Worm (Caenorhabditis elegans) whole organism, late embryonic: ENCODE results near the gene srsx-3.

ENCODE experiments used
- C38D4.7 ChIP-seq: fragments of 200-800 bp; sonication (Bioruptor generic); optimal IDR thresholded peaks from 2 replicates; lab custom pipeline; 2018; ENCODE audit warnings: mild to moderate bottlenecking, missing genetic modification characterization, moderate library complexity, missing compliant biosample characterization
- F13H6.1 ChIP-seq: sonication (generic microtip); optimal IDR thresholded peaks from 2 replicates; lab custom pipeline; 2016; ENCODE audit warnings: missing genetic modification characterization, missing compliant biosample characterization
- K02D7.2 ChIP-seq: sonication (generic microtip); optimal IDR thresholded peaks from 2 replicates; lab custom pipeline; 2017; ENCODE audit warnings: mild to moderate bottlenecking, missing genetic modification characterization, missing compliant biosample characterization
- K09A11.1 ChIP-seq: sonication (generic microtip); optimal IDR thresholded peaks from 2 replicates; lab custom pipeline; 2017; ENCODE audit warnings: antibody characterized with exemption, mild to moderate bottlenecking, missing genetic modification characterization, missing compliant biosample characterization; ENCODE audit not compliant: insufficient read depth
- T23F11.4 ChIP-seq: fragments of 200-800 bp; sonication (Bioruptor generic); optimal IDR thresholded peaks from 2 replicates; lab custom pipeline; 2018; ENCODE audit warnings: mild to moderate bottlenecking, missing genetic modification characterization, missing compliant biosample characterization
- Y22D7AL.16 ChIP-seq: sonication (generic microtip); optimal IDR thresholded peaks from 2 replicates; lab custom pipeline; 2016; ENCODE audit warnings: missing genetic modification characterization, missing compliant biosample characterization
- ama-1 ChIP-seq: fragments of 150-350 bp; optimal IDR thresholded peaks from 2 replicates; lab custom pipeline; 2014
- ceh-14 ChIP-seq: sonication (generic microtip); optimal IDR thresholded peaks from 2 replicates; lab custom pipeline; 2016; ENCODE audit warnings: missing genotype, missing genetic modification characterization, missing compliant biosample characterization
- ceh-18 ChIP-seq: sonication (generic microtip); optimal IDR thresholded peaks from 2 replicates; lab custom pipeline; 2016; ENCODE audit warnings: missing genetic modification characterization, missing compliant biosample characterization
- ceh-19 ChIP-seq: fragments of 200-800 bp; sonication (Bioruptor generic); optimal IDR thresholded peaks from 2 replicates; lab custom pipeline; 2018; ENCODE audit warnings: mild to moderate bottlenecking, missing genetic modification characterization, missing compliant biosample characterization
- ceh-22 ChIP-seq: sonication (generic microtip); optimal IDR thresholded peaks from 2 replicates; lab custom pipeline; 2017; ENCODE audit warnings: missing biosample characterization, missing genetic modification characterization
- ceh-24 ChIP-seq: sonication (generic microtip); optimal IDR thresholded peaks from 2 replicates; lab custom pipeline; 2016; ENCODE audit warnings: mild to moderate bottlenecking, missing genetic modification characterization, missing compliant biosample characterization
- ceh-30 ChIP-seq: fragments of 150-350 bp; optimal IDR thresholded peaks from 2 replicates; lab custom pipeline; 2014; ENCODE audit warnings: missing biosample characterization, missing genetic modification characterization
- ceh-31 ChIP-seq: sonication (generic microtip); optimal IDR thresholded peaks from 2 replicates; lab custom pipeline; 2016; ENCODE audit warnings: missing genetic modification characterization, missing compliant biosample characterization
- ceh-45 ChIP-seq: fragments of 200-800 bp; sonication (Bioruptor generic); IDR thresholded peaks from 2 replicates; pipeline ENCODE4 v1.3.6; 2022; ENCODE audit warnings: missing genetic modification reagents, missing genetic modification characterization, missing compliant biosample characterization
- ceh-6 ChIP-seq: fragments of 200-800 bp; sonication (Bioruptor generic); optimal IDR thresholded peaks from 2 replicates; lab custom pipeline; 2018; ENCODE audit warnings: mild to moderate bottlenecking, missing genetic modification characterization, missing compliant biosample characterization
- ceh-9 ChIP-seq: sonication (generic microtip); optimal IDR thresholded peaks from 2 replicates; lab custom pipeline; 2016; ENCODE audit warnings: mild to moderate bottlenecking, missing genetic modification characterization, inconsistent platforms, missing compliant biosample characterization
- che-1 ChIP-seq: sonication (generic microtip); optimal IDR thresholded peaks from 2 replicates; lab custom pipeline; 2016; ENCODE audit warnings: mild to moderate bottlenecking, missing genetic modification characterization, missing compliant biosample characterization
- ets-4 ChIP-seq: sonication (generic microtip); optimal IDR thresholded peaks from 2 replicates; lab custom pipeline; 2016; ENCODE audit warnings: missing genetic modification characterization, missing compliant biosample characterization
- eyg-1 ChIP-seq: sonication (generic microtip); optimal IDR thresholded peaks from 2 replicates; lab custom pipeline; 2016; ENCODE audit warnings: missing genotype, missing genetic modification characterization, missing compliant biosample characterization
- fax-1 ChIP-seq: sonication (generic microtip); optimal IDR thresholded peaks from 2 replicates; lab custom pipeline; 2016; ENCODE audit warnings: missing genotype, missing genetic modification characterization, missing compliant biosample characterization
- fkh-6 ChIP-seq: sonication (generic microtip); optimal IDR thresholded peaks from 2 replicates; lab custom pipeline; 2016; ENCODE audit warnings: missing genetic modification characterization, missing compliant biosample characterization
- gmeb-2 ChIP-seq: sonication (generic microtip); optimal IDR thresholded peaks from 2 replicates; lab custom pipeline; 2016; ENCODE audit warnings: missing genetic modification characterization, inconsistent platforms, missing compliant biosample characterization
- hlh-30 ChIP-seq: sonication (generic microtip); optimal IDR thresholded peaks from 2 replicates; lab custom pipeline; 2017; ENCODE audit warnings: antibody characterized with exemption, missing genetic modification characterization, missing compliant biosample characterization; ENCODE audit not compliant: insufficient read depth
- hlh-8 ChIP-seq: sonication (generic microtip); optimal IDR thresholded peaks from 2 replicates; lab custom pipeline; 2016; ENCODE audit warnings: missing genotype, missing genetic modification characterization, missing compliant biosample characterization
- nhr-11 ChIP-seq: fragments of 150-350 bp; optimal IDR thresholded peaks from 2 replicates; lab custom pipeline; 2014; ENCODE audit warnings: missing biosample characterization, missing genetic modification characterization
- odd-2 ChIP-seq: sonication (generic microtip); optimal IDR thresholded peaks from 2 replicates; lab custom pipeline; 2017; ENCODE audit warnings: antibody characterized with exemption, mild to moderate bottlenecking, missing genetic modification characterization, missing compliant biosample characterization
- pat-9 ChIP-seq: fragments of 200-800 bp; sonication (Bioruptor generic); optimal IDR thresholded peaks from 2 replicates; lab custom pipeline; 2018; ENCODE audit warnings: mild to moderate bottlenecking, missing genetic modification characterization, moderate library complexity, missing compliant biosample characterization
- pha-4 ChIP-seq: fragments of 150-350 bp; optimal IDR thresholded peaks from 2 replicates; lab custom pipeline; 2018; ENCODE audit warnings: missing biosample characterization, missing genetic modification reagents, missing genetic modification characterization
- pqm-1 ChIP-seq: sonication (generic microtip); optimal IDR thresholded peaks from 2 replicates; lab custom pipeline; 2016; ENCODE audit warnings: missing genetic modification characterization, missing compliant biosample characterization
- ref-2 ChIP-seq: sonication (generic microtip); optimal IDR thresholded peaks from 2 replicates; lab custom pipeline; 2016; ENCODE audit warnings: missing genetic modification characterization, missing compliant biosample characterization
- rnt-1 ChIP-seq: sonication (generic microtip); optimal IDR thresholded peaks from 2 replicates; lab custom pipeline; 2016; ENCODE audit warnings: missing genetic modification characterization, missing compliant biosample characterization
- sdc-2 ChIP-seq: sonication (generic microtip); optimal IDR thresholded peaks from 2 replicates; lab custom pipeline; 2016; ENCODE audit warnings: missing genotype, missing genetic modification characterization, missing compliant biosample characterization
- sox-4 ChIP-seq: sonication (generic microtip); optimal IDR thresholded peaks from 2 replicates; lab custom pipeline; 2017; ENCODE audit warnings: mild to moderate bottlenecking, missing genetic modification characterization, inconsistent platforms, missing compliant biosample characterization
- syd-9 ChIP-seq: sonication (generic microtip); optimal IDR thresholded peaks from 2 replicates; lab custom pipeline; 2016; ENCODE audit warnings: mild to moderate bottlenecking, missing genetic modification characterization, moderate library complexity, missing compliant biosample characterization
- tbx-2 ChIP-seq: sonication (generic microtip); optimal IDR thresholded peaks from 2 replicates; lab custom pipeline; 2016; ENCODE audit warnings: missing genetic modification characterization, missing compliant biosample characterization
- unc-55 ChIP-seq: sonication (generic microtip); optimal IDR thresholded peaks from 2 replicates; lab custom pipeline; 2017; ENCODE audit warnings: missing biosample characterization, missing genetic modification reagents, missing genetic modification characterization
- unc-86 ChIP-seq: sonication (generic microtip); optimal IDR thresholded peaks from 2 replicates; lab custom pipeline; 2016; ENCODE audit warnings: missing genetic modification characterization, missing compliant biosample characterization
- ztf-16 ChIP-seq: sonication (generic microtip); optimal IDR thresholded peaks from 2 replicates; lab custom pipeline; 2017; ENCODE audit warnings: missing genetic modification characterization, missing compliant biosample characterization

The srsx-3 gene

ce11 chrV:7946229-7946628 lies 9.2 kb upstream of the srsx-3 start:
- TF ChIP-seq sox-4 (tag; lab: Kevin White, UChicago) (no peak), C38D4.7 (no peak), fax-1 (tag; lab: Kevin White, UChicago) (no peak), pat-9 (tag; lab: Kevin White, UChicago) (no peak), unc-86 (tag; lab: Kevin White, UChicago) (no peak), ceh-24 (no peak), ceh-6 (GFP tag; lab: Kevin White, UChicago) (no peak), F13H6.1 (tag; lab: Kevin White, UChicago) (no peak), fkh-6 (tag; lab: Kevin White, UChicago) (no peak), K09A11.1 (tag; lab: Kevin White, UChicago) (no peak), hlh-8 (tag; lab: Kevin White, UChicago) (no peak), rnt-1 (tag; lab: Kevin White, UChicago) (no peak), nhr-11 (tag; lab: Kevin White, UChicago) (no peak), ceh-31 (tag; lab: Kevin White, UChicago) (no peak), ref-2 (tag; lab: Kevin White, UChicago) (no peak), ceh-9 (tag; lab: Kevin White, UChicago) (no peak), eyg-1 (tag; lab: Kevin White, UChicago) (no peak), T23F11.4 (GFP tag; lab: Kevin White, UChicago) (no peak), pha-4 (no peak), gmeb-2 (tag; lab: Kevin White, UChicago) (no peak)

- TF ChIP-seq ztf-16 (tag; lab: Kevin White, UChicago) = no peak
- TF ChIP-seq pat-9 (tag; lab: Kevin White, UChicago) = no peak
- TF ChIP-seq ama-1 = no peak
- no peak for TF ChIP-seq K02D7.2 (tag; lab: Kevin White, UChicago)
- TF ChIP-seq rnt-1 (tag; lab: Kevin White, UChicago) = no peak
- no peak for TF ChIP-seq ceh-31 (tag; lab: Kevin White, UChicago)
- no peak for TF ChIP-seq ceh-22 (tag; lab: Kevin White, UChicago)
- TF ChIP-seq tbx-2 (tag; lab: Kevin White, UChicago) = no peak
- TF ChIP-seq ets-4 (tag; lab: Kevin White, UChicago) = no peak
- no peak for TF ChIP-seq fkh-6 (tag; lab: Kevin White, UChicago)
- TF ChIP-seq hlh-30 = no peak
- TF ChIP-seq syd-9 (tag; lab: Kevin White, UChicago) = no peak
- no peak for TF ChIP-seq ceh-14
- TF ChIP-seq ceh-18 (tag; lab: Kevin White, UChicago) = no peak
- TF ChIP-seq ceh-45 (GFP tag; lab: Robert Waterston, UW) = no peak
- TF ChIP-seq, all 69 proteins: peak for 0
These were observed 6.5 kb upstream of the srsx-3 start, which contains the start of gene Y97E10B.1 for ce11 chrV:7943568-7943967. Y97E10B.1 (plus strand) TSS chrV:7943868.

- TF ChIP-seq che-1 (tag; lab: Kevin White, UChicago) (no peak), unc-55 (GFP tag; lab: Kevin White, UChicago) (no peak), tbx-2 (tag; lab: Kevin White, UChicago) (no peak), ceh-9 (tag; lab: Kevin White, UChicago) (no peak), ceh-30 (tag; lab: Kevin White, UChicago) (no peak), odd-2 (tag; lab: Kevin White, UChicago) (no peak), ztf-16 (tag; lab: Kevin White, UChicago) (no peak), Y22D7AL.16 (tag; lab: Kevin White, UChicago) (no peak), ceh-6 (GFP tag; lab: Kevin White, UChicago) (no peak), sdc-2 (tag; lab: Kevin White, UChicago) (no peak), ceh-18 (tag; lab: Kevin White, UChicago) (no peak), ceh-31 (tag; lab: Kevin White, UChicago) (no peak), pqm-1 (tag; lab: Kevin White, UChicago) (no peak), ceh-22 (tag; lab: Kevin White, UChicago) (no peak), ceh-19 (GFP tag; lab: Kevin White, UChicago) (no peak)
These were observed 3.2 kb upstream of the srsx-3 start, which contains the start of gene srt-53 for ce11 chrV:7940299-7940698. srt-53 (minus strand) TSS chrV:7940399.
